Worm (Caenorhabditis elegans): Measurements from ENCODE around the gene twk-36.

ce11 chrV:17724704-17725103, 22.2 kb downstream of the twk-36 start, which contains the start of gene fat-5:
- TF ChIP-seq zag-1 (tag; optimal IDR thresholded peaks at IDR 0.05) = no peak
- TF ChIP-seq blmp-1 (tag; optimal IDR thresholded peaks at IDR 0.05; ENCODE audit: insufficient read depth) = no peak
- TF ChIP-seq sma-9 (GFP tag; optimal IDR thresholded peaks at IDR 0.05) = no peak
- TF ChIP-seq sma-9 (tag; optimal IDR thresholded peaks at IDR 0.05) = no peak
- TF ChIP-seq elt-3 (tag; optimal IDR thresholded peaks at IDR 0.05) = no peak
- no peak for TF ChIP-seq ceh-16 (tag; optimal IDR thresholded peaks at IDR 0.05)
- TF ChIP-seq C34F6.9 (tag; optimal IDR thresholded peaks at IDR 0.05) = no peak
- no peak for TF ChIP-seq nhr-11 (tag; optimal IDR thresholded peaks at IDR 0.05)
- TF ChIP-seq R02D3.7 (tag; optimal IDR thresholded peaks at IDR 0.05) = no peak
- TF ChIP-seq mdl-1 (tag; optimal IDR thresholded peaks at IDR 0.05) = no peak
- no peak for TF ChIP-seq fos-1 (tag; optimal IDR thresholded peaks at IDR 0.05)
- TF ChIP-seq elt-1 (tag; optimal IDR thresholded peaks at IDR 0.05) = no peak
